Worm (Caenorhabditis elegans): ENCODE results near the gene Y43F8B.13.

DNA sequence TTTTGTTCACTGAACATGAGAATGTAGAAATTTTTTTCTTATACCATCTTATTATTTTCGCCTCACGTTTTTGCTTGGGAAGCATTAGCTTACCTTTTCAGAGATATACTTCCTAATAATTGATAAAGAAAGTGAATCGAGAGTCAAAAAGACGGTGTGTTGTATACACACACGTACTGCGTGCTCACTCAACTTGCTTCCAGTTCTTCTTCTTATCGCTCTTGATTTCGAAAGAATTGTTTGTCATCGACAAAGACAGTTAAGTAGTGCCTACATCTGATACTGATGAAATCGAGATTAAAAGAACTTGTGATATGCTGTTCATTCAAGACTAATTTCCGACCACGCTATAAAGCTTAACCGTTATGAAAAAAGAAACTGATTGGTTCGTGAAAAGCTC, 45.1 kb upstream of the Y43F8B.13 start, which contains the start of gene C25F9.5:
- no peak for TF ChIP-seq dpl-1 (GFP tag; optimal IDR thresholded peaks at IDR 0.05)
- TF ChIP-seq lin-39 (tag; optimal IDR thresholded peaks at IDR 0.05): no peak
- no peak for TF ChIP-seq aly-2 (tag; optimal IDR thresholded peaks at IDR 0.05)
- no peak for TF ChIP-seq unc-130 (tag; optimal IDR thresholded peaks at IDR 0.05)
- no peak for TF ChIP-seq unc-62 (GFP tag; optimal IDR thresholded peaks at IDR 0.05)
